Fruit fly (Drosophila melanogaster): ENCODE measurements around the gene Ilp7.
A peak's percentile ranks its signal among the peaks of the same experiment; 100 is the strongest.

Ilp7 gene

dm6 chrX:3681729-3682482, 14.5 kb downstream of the Ilp7 start (continued):
- TF ChIP-seq Met (GFP tag; optimal IDR thresholded peaks at IDR 0.05) (peak; percentile 93), CG4318 (GFP tag; optimal IDR thresholded peaks at IDR 0.05) (peak; percentile 92), CG31627 (GFP tag; optimal IDR thresholded peaks at IDR 0.05) (peak; percentile 86), CG10669 (GFP tag; optimal IDR thresholded peaks at IDR 0.05) (peak; percentile 96), Hr39 (GFP tag; optimal IDR thresholded peaks at IDR 0.05) (peak; percentile 88), eg (GFP tag; IDR thresholded peaks at IDR 0.05) (peak; percentile 93), achi (GFP tag; optimal IDR thresholded peaks at IDR 0.05) (peak; percentile 95), Hr38 (GFP tag; optimal IDR thresholded peaks at IDR 0.05) (no peak), CG10631 (GFP tag; optimal IDR thresholded peaks at IDR 0.05) (peak; percentile 96), acj6 (GFP tag; optimal IDR thresholded peaks at IDR 0.05) (peak; percentile 94), Sox102F (GFP tag; optimal IDR thresholded peaks at IDR 0.05) (peak; percentile 93), ss (GFP tag; optimal IDR thresholded peaks at IDR 0.05) (peak; percentile 89 to 95), svp (GFP tag) (peak; percentile 97), esn (GFP tag; optimal IDR thresholded peaks at IDR 0.05) (peak; percentile 93), Ets21C (GFP tag; optimal IDR thresholded peaks at IDR 0.05) (peak; percentile 83), CG8319 (GFP tag; optimal IDR thresholded peaks at IDR 0.05) (peak; percentile 90), fkh (GFP tag; optimal IDR thresholded peaks at IDR 0.05) (no peak), CG15336 (GFP tag; IDR thresholded peaks at IDR 0.05) (peak; percentile 93), CG6808 (GFP tag; optimal IDR thresholded peaks at IDR 0.05) (peak; percentile 90), Smox (GFP tag; optimal IDR thresholded peaks at IDR 0.05) (peak; percentile 93), Gug (GFP tag; IDR thresholded peaks at IDR 0.05) (peak; percentile 88), Lpt (GFP tag; optimal IDR thresholded peaks at IDR 0.05) (peak; percentile 95), Eip93F (GFP tag; optimal IDR thresholded peaks at IDR 0.05) (peak; percentile 88), Sox14 (GFP tag; optimal IDR thresholded peaks at IDR 0.05) (peak; percentile 96)

DNA sequence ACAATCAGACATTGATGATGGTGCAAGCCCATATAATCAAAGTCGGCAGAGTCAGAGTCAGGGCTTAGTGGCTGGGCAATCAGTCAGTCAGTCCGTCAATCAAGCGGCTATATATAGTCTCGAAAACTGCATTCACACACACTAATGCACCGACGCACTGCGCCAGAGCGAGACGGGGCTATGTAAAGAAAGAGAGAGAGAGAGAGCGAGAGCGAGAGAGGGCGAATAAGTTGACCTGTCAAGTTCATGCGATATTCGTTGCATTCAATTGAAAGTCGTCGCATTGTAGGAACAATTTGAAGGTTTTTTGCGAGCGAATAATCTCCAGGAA, 15.0 kb downstream of the Ilp7 start:
- TF ChIP-seq svp (GFP tag) (peak; percentile 78), ss (GFP tag; optimal IDR thresholded peaks at IDR 0.05) (peak in 1 of 2 experiments; percentile 8), CG1621 (tag; optimal IDR thresholded peaks at IDR 0.05) (no peak), Eip75B (GFP tag; optimal IDR thresholded peaks at IDR 0.05) (peak; percentile 2)

- TF ChIP-seq CG31627 (GFP tag; optimal IDR thresholded peaks at IDR 0.05) = peak; percentile 58
- TF ChIP-seq Eip75B (GFP tag; optimal IDR thresholded peaks at IDR 0.05) = peak; percentile 76
- peak; percentile 74 for TF ChIP-seq Met (GFP tag; optimal IDR thresholded peaks at IDR 0.05)
- TF ChIP-seq CG11294 (GFP tag; IDR thresholded peaks at IDR 0.05) = peak; percentile 37
- TF ChIP-seq CG6792 (GFP tag; optimal IDR thresholded peaks at IDR 0.05) = peak; percentile 76
- TF ChIP-seq CG15336 (GFP tag; IDR thresholded peaks at IDR 0.05) = peak; percentile 67
- peak; percentile 79 for TF ChIP-seq lz (GFP tag; optimal IDR thresholded peaks at IDR 0.05)
- TF ChIP-seq salr (GFP tag; optimal IDR thresholded peaks at IDR 0.05) = peak; percentile 60 to 77
- TF ChIP-seq CG4318 (GFP tag; optimal IDR thresholded peaks at IDR 0.05) = peak; percentile 81
- peak; percentile 35 for TF ChIP-seq spab (GFP tag; optimal IDR thresholded peaks at IDR 0.05)
- peak; percentile 93 for TF ChIP-seq Eip78C (GFP tag)
- peak; percentile 61 for TF ChIP-seq CG10669 (GFP tag; optimal IDR thresholded peaks at IDR 0.05)
- TF ChIP-seq CG3919 (GFP tag; optimal IDR thresholded peaks at IDR 0.05) = peak; percentile 64
- peak; percentile 47 for TF ChIP-seq topi (GFP tag; optimal IDR thresholded peaks at IDR 0.05)
- TF ChIP-seq dac (GFP tag; optimal IDR thresholded peaks at IDR 0.05) = peak; percentile 50
- TF ChIP-seq CG6808 (GFP tag; optimal IDR thresholded peaks at IDR 0.05) = peak; percentile 28
- TF ChIP-seq net (GFP tag; optimal IDR thresholded peaks at IDR 0.05) = peak; percentile 78
- TF ChIP-seq CG6854 (GFP tag; optimal IDR thresholded peaks at IDR 0.05) = no peak
- peak; percentile 66 for TF ChIP-seq CG8632 (GFP tag; optimal IDR thresholded peaks at IDR 0.05)
- TF ChIP-seq Sox14 (GFP tag; optimal IDR thresholded peaks at IDR 0.05) = peak; percentile 82
- TF ChIP-seq pdm3 (GFP tag; optimal IDR thresholded peaks at IDR 0.05) = peak; percentile 79
- peak; percentile 70 for TF ChIP-seq Smox (GFP tag; optimal IDR thresholded peaks at IDR 0.05)
- peak; percentile 64 for TF ChIP-seq Hr39 (GFP tag; optimal IDR thresholded peaks at IDR 0.05)
- peak; percentile 88 for TF ChIP-seq fd59A (GFP tag; optimal IDR thresholded peaks at IDR 0.05)
- TF ChIP-seq Sox15 (GFP tag; optimal IDR thresholded peaks at IDR 0.05) = peak; percentile 66
- no peak for TF ChIP-seq CG9139 (GFP tag; optimal IDR thresholded peaks at IDR 0.05)
- TF ChIP-seq CG6276 (GFP tag; optimal IDR thresholded peaks at IDR 0.05) = peak; percentile 59
- peak; percentile 71 for TF ChIP-seq achi (GFP tag; optimal IDR thresholded peaks at IDR 0.05)
- TF ChIP-seq acj6 (GFP tag; optimal IDR thresholded peaks at IDR 0.05) = peak; percentile 82
- TF ChIP-seq svp (GFP tag) = peak; percentile 84
- TF ChIP-seq fd85E (GFP tag; optimal IDR thresholded peaks at IDR 0.05) = no peak
Measured at dm6 chrX:3684809-3685533, 17.6 kb downstream of the Ilp7 start.
